Worm (Caenorhabditis elegans) whole organism, L2 larva: ENCODE results near the gene str-9.
A peak's percentile ranks its signal among the peaks of the same experiment; 100 is the strongest.

Experiments
- C34F6.9 ChIP-seq: fragments of 150-350 bp; optimal IDR thresholded peaks from 2 replicates; lab custom pipeline; 2014; ENCODE audit warnings: missing biosample characterization, missing genetic modification characterization
- F13H6.1 ChIP-seq: sonication (generic microtip); optimal IDR thresholded peaks from 2 replicates; lab custom pipeline; 2016; ENCODE audit warnings: missing genetic modification characterization, missing compliant biosample characterization
- R02D3.7 ChIP-seq: fragments of 150-350 bp; optimal IDR thresholded peaks from 2 replicates; lab custom pipeline; 2014; ENCODE audit warnings: missing biosample characterization, missing genetic modification characterization
- Y55F3AM.14 ChIP-seq: fragments of 200-800 bp; sonication (Bioruptor generic); optimal IDR thresholded peaks from 2 replicates; lab custom pipeline; 2018; ENCODE audit warnings: mild to moderate bottlenecking, missing genetic modification characterization, missing compliant biosample characterization
- alr-1 ChIP-seq: fragments of 150-350 bp; optimal IDR thresholded peaks from 2 replicates; lab custom pipeline; 2014; ENCODE audit warnings: missing biosample characterization, missing genetic modification characterization
- ama-1 ChIP-seq: fragments of 150-350 bp; optimal IDR thresholded peaks from 2 replicates; lab custom pipeline; 2018; ENCODE audit warnings: inconsistent platforms
- ceh-82 ChIP-seq: fragments of 150-350 bp; optimal IDR thresholded peaks from 2 replicates; lab custom pipeline; 2014; ENCODE audit warnings: missing biosample characterization, missing genetic modification characterization
- crh-2 ChIP-seq: sonication (generic microtip); optimal IDR thresholded peaks from 2 replicates; lab custom pipeline; 2017; ENCODE audit warnings: missing biosample characterization, missing genetic modification characterization
- elt-1 ChIP-seq: fragments of 150-350 bp; optimal IDR thresholded peaks from 2 replicates; lab custom pipeline; 2014; ENCODE audit warnings: missing biosample characterization, missing genetic modification characterization
- elt-3 ChIP-seq: sonication (generic microtip); optimal IDR thresholded peaks from 2 replicates; lab custom pipeline; 2017; ENCODE audit warnings: missing biosample characterization, missing genetic modification characterization
- gmeb-1 ChIP-seq: fragments of 150-350 bp; optimal IDR thresholded peaks from 2 replicates; lab custom pipeline; 2014; ENCODE audit warnings: missing biosample characterization, missing genetic modification characterization
- lin-11 ChIP-seq: fragments of 150-350 bp; sonication (generic microtip); optimal IDR thresholded peaks from 2 replicates; lab custom pipeline; 2014; ENCODE audit warnings: missing biosample characterization, missing genetic modification characterization, inconsistent platforms, mixed read lengths
- lin-13 ChIP-seq: fragments of 150-350 bp; optimal IDR thresholded peaks from 2 replicates; lab custom pipeline; 2014; ENCODE audit warnings: missing biosample characterization, missing genetic modification reagents, missing genetic modification characterization
- lsy-2 ChIP-seq, 2 experiments: fragments of 150-350 bp in 1 of 2; sonication (generic microtip) in 1 of 2; optimal IDR thresholded peaks; 2 replicates each; lab custom pipeline; 2014 to 2017; ENCODE audit warnings: missing biosample characterization in 2 of 2, missing genetic modification characterization in 2 of 2
- mab-5 ChIP-seq: fragments of 150-350 bp; optimal IDR thresholded peaks from 2 replicates; lab custom pipeline; 2014; ENCODE audit warnings: missing biosample characterization, missing genetic modification characterization
- mdl-1 ChIP-seq, 2 experiments: fragments of 150-350 bp in 1 of 2; sonication (generic microtip) in 1 of 2; optimal IDR thresholded peaks; 2 replicates each; lab custom pipeline; 2017; ENCODE audit warnings: missing biosample characterization in 2 of 2, missing genetic modification characterization in 2 of 2
- nhr-10 ChIP-seq: sonication (generic microtip); optimal IDR thresholded peaks from 2 replicates; lab custom pipeline; 2017; ENCODE audit warnings: missing biosample characterization, missing genetic modification characterization
- nhr-11 ChIP-seq: fragments of 150-350 bp; optimal IDR thresholded peaks from 2 replicates; lab custom pipeline; 2014; ENCODE audit warnings: missing biosample characterization, missing genetic modification characterization
- nhr-12 ChIP-seq: fragments of 150-350 bp; optimal IDR thresholded peaks from 2 replicates; lab custom pipeline; 2014; ENCODE audit warnings: missing biosample characterization, missing genetic modification characterization
- nhr-21 ChIP-seq: fragments of 150-350 bp; optimal IDR thresholded peaks from 2 replicates; lab custom pipeline; 2014; ENCODE audit warnings: missing biosample characterization, missing genetic modification characterization
- nhr-237 ChIP-seq: fragments of 150-350 bp; optimal IDR thresholded peaks from 2 replicates; lab custom pipeline; 2014; ENCODE audit warnings: missing biosample characterization, missing genetic modification characterization
- nhr-25 ChIP-seq: fragments of 150-350 bp; sonication (generic microtip); optimal IDR thresholded peaks from 3 replicates; lab custom pipeline; 2014; ENCODE audit warnings: missing biosample characterization, missing genetic modification characterization
- nhr-6 ChIP-seq: fragments of 150-350 bp; optimal IDR thresholded peaks from 2 replicates; lab custom pipeline; 2014; ENCODE audit warnings: missing biosample characterization, missing genetic modification characterization
- nhr-77 ChIP-seq: fragments of 150-350 bp; optimal IDR thresholded peaks from 2 replicates; lab custom pipeline; 2014; ENCODE audit warnings: missing biosample characterization, missing genetic modification characterization
- peb-1 ChIP-seq: fragments of 150-350 bp; optimal IDR thresholded peaks from 2 replicates; lab custom pipeline; 2014; ENCODE audit warnings: missing biosample characterization, missing genetic modification characterization
- sma-9 ChIP-seq, 2 experiments: fragments of 150-350 bp in 1 of 2; sonication (generic microtip) in 1 of 2; optimal IDR thresholded peaks; 2 replicates each; lab custom pipeline; 2014 to 2016; ENCODE audit warnings: missing genetic modification characterization in 2 of 2, mild to moderate bottlenecking in 1 of 2, missing biosample characterization in 1 of 2, missing compliant biosample characterization in 1 of 2, missing genetic modification reagents in 1 of 2, moderate library complexity in 1 of 2
- snpc-4 ChIP-seq: fragments of 150-350 bp; optimal IDR thresholded peaks from 2 replicates; lab custom pipeline; 2014; ENCODE audit warnings: missing biosample characterization, missing genetic modification characterization
- unc-62 ChIP-seq: fragments of 150-350 bp; optimal IDR thresholded peaks from 2 replicates; lab custom pipeline; 2014; ENCODE audit warnings: missing biosample characterization, missing genetic modification reagents, missing genetic modification characterization
- zag-1 ChIP-seq: fragments of 150-350 bp; optimal IDR thresholded peaks from 2 replicates; lab custom pipeline; 2014; ENCODE audit warnings: missing biosample characterization, missing genetic modification characterization
- ztf-11 ChIP-seq: sonication (generic microtip); optimal IDR thresholded peaks from 2 replicates; lab custom pipeline; 2017; ENCODE audit warnings: missing biosample characterization, missing genetic modification characterization
- ztf-4 ChIP-seq: fragments of 150-350 bp; optimal IDR thresholded peaks from 2 replicates; lab custom pipeline; 2014; ENCODE audit warnings: missing biosample characterization, missing genetic modification characterization

The str-9 gene

DNA sequence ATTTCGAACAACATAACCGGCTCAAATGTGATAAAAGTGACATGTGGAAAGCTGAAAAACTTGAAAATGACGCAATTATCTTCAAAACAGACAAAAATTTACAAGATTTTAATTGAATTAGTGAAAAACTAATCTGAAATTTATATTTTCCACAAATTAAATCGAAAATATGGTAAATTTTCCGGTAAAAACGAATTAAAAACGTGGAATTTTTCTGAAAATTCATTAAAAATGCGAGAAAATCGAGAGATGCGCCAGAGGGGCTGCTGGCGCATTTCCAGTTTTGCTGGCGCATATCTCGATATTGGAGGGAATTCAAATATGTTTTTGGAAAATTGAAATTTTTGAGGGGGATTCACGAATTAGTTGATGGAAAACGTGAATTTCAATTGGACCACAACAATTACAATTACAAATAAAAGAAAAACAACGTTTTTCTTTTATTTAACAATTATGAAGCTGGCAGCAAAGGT lies 7.6 kb downstream of the str-9 start, which contains the start of the genes haf-3 and F57A10.2 (continued):
- TF ChIP-seq unc-62 (GFP tag; lab: Kevin White, UChicago) = peak; percentile 33

- TF ChIP-seq gmeb-1 (tag; lab: Kevin White, UChicago) = no peak
- TF ChIP-seq elt-3 (tag; lab: Kevin White, UChicago) = no peak
- no peak for TF ChIP-seq ztf-11
- no peak for TF ChIP-seq lsy-2 (tag; optimal IDR thresholded peaks at IDR 0.05; lab: Kevin White, UChicago)
- TF ChIP-seq zag-1 (tag; lab: Kevin White, UChicago) = no peak
- no peak for TF ChIP-seq nhr-6 (tag; lab: Kevin White, UChicago)
- no peak for TF ChIP-seq nhr-77 (tag; lab: Kevin White, UChicago)
- TF ChIP-seq Y55F3AM.14 (GFP tag; lab: Kevin White, UChicago) = no peak
- no peak for TF ChIP-seq F13H6.1 (tag; lab: Kevin White, UChicago)
- no peak for TF ChIP-seq alr-1 (tag; lab: Kevin White, UChicago)
- no peak for TF ChIP-seq peb-1 (tag; lab: Kevin White, UChicago)
- no peak for TF ChIP-seq nhr-237 (tag; lab: Kevin White, UChicago)
- TF ChIP-seq nhr-25 (tag; lab: Kevin White, UChicago) = no peak
- no peak for TF ChIP-seq lin-11
- TF ChIP-seq, all 48 proteins: peak for 0
These were observed 10.5 kb downstream of the str-9 start, which contains the start of gene F57A10.4 for ce11 chrV:15769072-15769471. F57A10.4 (plus strand) TSS chrV:15769438.

DNA sequence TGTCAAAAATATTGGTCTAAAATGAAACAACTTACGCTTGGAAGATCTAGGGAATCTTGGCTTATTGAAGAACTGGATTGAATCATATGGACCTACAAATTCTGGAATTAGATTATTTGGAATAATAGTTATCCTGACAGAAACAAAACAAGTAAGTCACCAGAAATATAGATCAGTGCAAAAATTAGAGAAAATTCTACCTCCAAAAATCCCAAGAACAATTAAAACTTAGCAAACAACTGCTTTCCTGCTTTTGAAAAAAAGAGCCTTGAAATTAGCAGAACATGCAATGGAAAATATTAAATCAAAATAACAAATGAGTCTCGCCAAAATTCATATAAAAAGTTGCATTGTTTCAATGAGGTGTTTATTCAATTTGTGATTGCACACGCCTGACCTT lies 14.6 kb downstream of the str-9 start, which contains the start of gene nhr-60:
TSS of gene nhr-60 (minus strand) at position 101 of the 400 bp plus-strand sequence.
- TF ChIP-seq mdl-1 (tag; optimal IDR thresholded peaks at IDR 0.05; lab: Kevin White, UChicago) (no peak), lin-11 (no peak), sma-9 (GFP tag; optimal IDR thresholded peaks at IDR 0.05; lab: Kevin White, UChicago) (no peak), sma-9 (tag; optimal IDR thresholded peaks at IDR 0.05; lab: Kevin White, UChicago) (no peak), ama-1 (no peak), elt-1 (tag; lab: Kevin White, UChicago) (no peak), lin-13 (GFP tag; lab: Kevin White, UChicago) (no peak), ceh-82 (tag; lab: Kevin White, UChicago) (no peak), lsy-2 (tag; optimal IDR thresholded peaks at IDR 0.05; lab: Kevin White, UChicago) (no peak), ztf-4 (tag; lab: Kevin White, UChicago) (no peak), mab-5 (tag; lab: Kevin White, UChicago) (no peak)

DNA sequence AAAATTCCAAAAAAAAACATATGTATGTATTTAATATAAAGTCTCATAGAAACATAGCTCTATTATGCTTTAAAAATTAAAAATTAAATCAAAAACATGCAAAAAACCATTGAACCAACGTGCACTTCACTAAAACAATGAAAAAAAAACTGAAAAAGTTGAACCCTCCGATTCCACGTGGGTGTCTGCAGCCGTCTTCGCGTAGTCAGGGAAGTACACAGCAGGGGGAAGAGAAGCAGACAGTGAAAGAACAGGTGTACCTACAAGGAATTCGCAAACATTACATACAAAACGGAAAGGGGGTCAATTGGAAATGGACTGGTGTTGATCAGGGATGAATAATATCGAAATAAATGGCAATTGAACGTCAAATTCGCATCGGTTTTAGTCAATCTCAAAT lies 15.4 kb downstream of the str-9 start:
- TF ChIP-seq snpc-4 (tag; lab: Kevin White, UChicago) (no peak), mdl-1 (tag; optimal IDR thresholded peaks at IDR 0.05; lab: Kevin White, UChicago) (peak in 1 of 2 experiments; percentile 1), sma-9 (GFP tag; optimal IDR thresholded peaks at IDR 0.05; lab: Kevin White, UChicago) (peak; percentile 29), sma-9 (tag; optimal IDR thresholded peaks at IDR 0.05; lab: Kevin White, UChicago) (no peak)

DNA sequence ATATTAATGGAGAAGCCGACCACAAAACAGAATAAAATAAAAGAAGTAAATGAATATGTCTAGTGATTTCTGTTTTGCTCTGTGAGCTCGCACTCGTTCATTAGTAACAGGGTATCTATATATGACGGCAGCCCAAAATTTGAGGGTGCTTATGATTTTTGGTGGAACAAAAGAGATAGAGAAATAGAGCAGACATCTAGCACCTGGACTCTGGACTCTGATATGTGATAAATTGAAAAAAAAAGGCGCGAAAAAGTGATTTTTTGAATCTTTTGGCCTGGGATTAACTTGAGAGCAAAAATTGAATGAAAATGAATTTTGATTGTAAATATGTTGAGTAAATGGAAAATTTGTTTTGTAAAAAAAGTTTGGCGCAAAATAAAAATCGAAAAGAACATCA lies 18.1 kb downstream of the str-9 start, which contains the start of gene nhr-283:
TSS of gene nhr-283 (minus strand) at position 101 of the 400 bp plus-strand sequence.
- TF ChIP-seq unc-62 (GFP tag; lab: Kevin White, UChicago) (no peak), R02D3.7 (tag; lab: Kevin White, UChicago) (no peak), peb-1 (tag; lab: Kevin White, UChicago) (no peak), elt-3 (tag; lab: Kevin White, UChicago) (no peak), nhr-11 (tag; lab: Kevin White, UChicago) (no peak), nhr-77 (tag; lab: Kevin White, UChicago) (no peak), nhr-237 (tag; lab: Kevin White, UChicago) (no peak), sma-9 (GFP tag; optimal IDR thresholded peaks at IDR 0.05; lab: Kevin White, UChicago) (no peak), sma-9 (tag; optimal IDR thresholded peaks at IDR 0.05; lab: Kevin White, UChicago) (no peak), nhr-12 (tag; lab: Kevin White, UChicago) (no peak), crh-2 (tag; lab: Kevin White, UChicago) (no peak), nhr-25 (tag; lab: Kevin White, UChicago) (no peak), nhr-21 (tag; lab: Kevin White, UChicago) (no peak), nhr-10 (tag; lab: Kevin White, UChicago) (no peak), C34F6.9 (tag; lab: Kevin White, UChicago) (no peak)
